Fruit fly (Drosophila melanogaster): ENCODE data around the gene GstZ1.

The GstZ1 gene

dm6 chr3R:9456373-9456772, at the start of gene GstZ1:
TSS of gene GstZ1 (minus strand) at chr3R:9456546.
- TF ChIP-seq brk (GFP tag; optimal IDR thresholded peaks at IDR 0.05) (peak; percentile 69), CrebA (GFP tag; optimal IDR thresholded peaks at IDR 0.05; ENCODE audit: borderline replicate concordance) (peak; percentile 33), sv (GFP tag; optimal IDR thresholded peaks at IDR 0.05) (no peak), dsf (GFP tag; optimal IDR thresholded peaks at IDR 0.05; ENCODE audit: borderline replicate concordance) (no peak), Vsx2 (GFP tag; optimal IDR thresholded peaks at IDR 0.05; ENCODE audit: partially characterized antibody) (peak; percentile 7), Myc (optimal IDR thresholded peaks at IDR 0.05) (peak; percentile 52), Mio (GFP tag; optimal IDR thresholded peaks at IDR 0.05) (no peak), Sp1 (GFP tag; optimal IDR thresholded peaks at IDR 0.05) (no peak), Hr83 (GFP tag; optimal IDR thresholded peaks at IDR 0.05; ENCODE audit: poor library complexity, severe bottlenecking) (no peak), fru (GFP tag; optimal IDR thresholded peaks at IDR 0.05) (peak; percentile 22)

- peak; percentile 77 for TF ChIP-seq Jra (GFP tag; optimal IDR thresholded peaks at IDR 0.05)
- TF ChIP-seq Hr83 (GFP tag; optimal IDR thresholded peaks at IDR 0.05; ENCODE audit: poor library complexity, severe bottlenecking) = peak; percentile 36
- TF ChIP-seq Dfd (GFP tag; optimal IDR thresholded peaks at IDR 0.05) = no peak
- TF ChIP-seq HLH106 (tag; optimal IDR thresholded peaks at IDR 0.05) = no peak
- TF ChIP-seq Mio (GFP tag; optimal IDR thresholded peaks at IDR 0.05) = no peak
- peak; percentile 51 for TF ChIP-seq h (GFP tag; optimal IDR thresholded peaks at IDR 0.05)
- TF ChIP-seq br (GFP tag; optimal IDR thresholded peaks at IDR 0.05) = no peak
- no peak for TF ChIP-seq jim (GFP tag; optimal IDR thresholded peaks at IDR 0.05)
- peak; percentile 18 for TF ChIP-seq Hnf4 (GFP tag; optimal IDR thresholded peaks at IDR 0.05)
- TF ChIP-seq sage (GFP tag; optimal IDR thresholded peaks at IDR 0.05) = no peak
- TF ChIP-seq woc (GFP tag; optimal IDR thresholded peaks at IDR 0.05) = peak; percentile 30
- TF ChIP-seq Dif (GFP tag; optimal IDR thresholded peaks at IDR 0.05; ENCODE audit: partially characterized antibody) = peak; percentile 29
- TF ChIP-seq Abd-B (GFP tag; optimal IDR thresholded peaks at IDR 0.05) = no peak
- TF ChIP-seq rgr (GFP tag; optimal IDR thresholded peaks at IDR 0.05) = no peak
- no peak for TF ChIP-seq CrebA (GFP tag; optimal IDR thresholded peaks at IDR 0.05; ENCODE audit: borderline replicate concordance)
- TF ChIP-seq N (GFP tag; optimal IDR thresholded peaks at IDR 0.05) = no peak
- no peak for TF ChIP-seq dmrt93B (GFP tag; optimal IDR thresholded peaks at IDR 0.05)
- TF ChIP-seq Rel (GFP tag; optimal IDR thresholded peaks at IDR 0.05) = no peak
- TF ChIP-seq Rel (tag; optimal IDR thresholded peaks at IDR 0.05) = peak; percentile 24
- no peak for TF ChIP-seq Vsx2 (GFP tag; optimal IDR thresholded peaks at IDR 0.05; ENCODE audit: partially characterized antibody)
- peak; percentile 14 for TF ChIP-seq psq (GFP tag; optimal IDR thresholded peaks at IDR 0.05)
- no peak for TF ChIP-seq Myc (optimal IDR thresholded peaks at IDR 0.05)
- TF ChIP-seq tai (GFP tag; optimal IDR thresholded peaks at IDR 0.05) = peak; percentile 71
- no peak for TF ChIP-seq sv (GFP tag; optimal IDR thresholded peaks at IDR 0.05)
- TF ChIP-seq ey (GFP tag; optimal IDR thresholded peaks at IDR 0.05) = no peak
- no peak for TF ChIP-seq CG32264 (GFP tag; optimal IDR thresholded peaks at IDR 0.05)
- TF ChIP-seq usp (GFP tag; optimal IDR thresholded peaks at IDR 0.05) = no peak
- TF ChIP-seq OdsH (GFP tag; optimal IDR thresholded peaks at IDR 0.05) = peak; percentile 9
- TF ChIP-seq dsf (GFP tag; optimal IDR thresholded peaks at IDR 0.05; ENCODE audit: borderline replicate concordance) = no peak
- no peak for TF ChIP-seq GATAd (GFP tag; optimal IDR thresholded peaks at IDR 0.05)
- TF ChIP-seq Sp1 (GFP tag; optimal IDR thresholded peaks at IDR 0.05) = peak; percentile 8
- no peak for TF ChIP-seq lola (GFP tag; optimal IDR thresholded peaks at IDR 0.05)
- TF ChIP-seq dl (GFP tag; optimal IDR thresholded peaks at IDR 0.05; ENCODE audit: insufficient read depth in 1 of 2, partially characterized antibody in 2 of 2) = no peak
- TF ChIP-seq CG9705 (GFP tag; optimal IDR thresholded peaks at IDR 0.05) = no peak
- TF ChIP-seq fru (GFP tag; optimal IDR thresholded peaks at IDR 0.05) = peak; percentile 75
- TF ChIP-seq brk (GFP tag; optimal IDR thresholded peaks at IDR 0.05) = peak; percentile 4
- TF ChIP-seq foxo (GFP tag; optimal IDR thresholded peaks at IDR 0.05) = no peak
- TF ChIP-seq Hr78 (GFP tag; optimal IDR thresholded peaks at IDR 0.05) = no peak
- TF ChIP-seq pan (optimal IDR thresholded peaks at IDR 0.05) = no peak
Measured at dm6 chr3R:9504355-9504754, 48.0 kb upstream of the GstZ1 start, which contains the start of gene CG8149. TSS of gene CG8149 (plus strand) at chr3R:9504656.

Measured in whole organism, wandering third instar larva.